Worm (Caenorhabditis elegans) whole organism, L4 larva: ENCODE measurements around the gene B0432.14.

Experiments used
- T20F7.1 ChIP-seq: fragments of 200-800 bp; sonication (Bioruptor generic); optimal IDR thresholded peaks from 2 replicates; lab custom pipeline; 2018; ENCODE audit warnings: mild to moderate bottlenecking, missing genetic modification characterization, missing compliant biosample characterization
- Y75B8A.6 ChIP-seq: fragments of 200-800 bp; sonication (Bioruptor generic); IDR thresholded peaks from 2 replicates; pipeline ENCODE4 v1.3.6; 2022; ENCODE audit warnings: missing genetic modification reagents, missing genetic modification characterization, missing compliant biosample characterization
- ceh-20 ChIP-seq: fragments of 200-800 bp; sonication (Bioruptor generic); IDR thresholded peaks from 2 replicates; pipeline ENCODE4 v1.3.6; 2022; ENCODE audit warnings: missing genetic modification reagents, missing genetic modification characterization, missing compliant biosample characterization
- ceh-32 ChIP-seq: sonication (generic microtip); optimal IDR thresholded peaks from 2 replicates; lab custom pipeline; 2016; ENCODE audit warnings: mild to moderate bottlenecking, missing genetic modification characterization, missing compliant biosample characterization; ENCODE audit not compliant: poor library complexity
- cey-2 ChIP-seq: sonication (generic microtip); optimal IDR thresholded peaks from 3 replicates; lab custom pipeline; 2017; ENCODE audit warnings: missing genetic modification characterization, mild to moderate bottlenecking, missing compliant biosample characterization, antibody characterized with exemption, borderline replicate concordance; ENCODE audit not compliant: insufficient read depth
- ctbp-1 ChIP-seq: fragments of 200-800 bp; sonication (Bioruptor generic); IDR thresholded peaks from 2 replicates; pipeline ENCODE4 v1.3.6; 2022; ENCODE audit warnings: missing genetic modification reagents, missing genetic modification characterization, missing compliant biosample characterization
- dpl-1 ChIP-seq: fragments of 150-350 bp; optimal IDR thresholded peaks from 2 replicates; lab custom pipeline; 2014; ENCODE audit warnings: missing biosample characterization, missing genetic modification reagents, missing genetic modification characterization
- duxl-1 ChIP-seq: sonication (generic microtip); optimal IDR thresholded peaks from 2 replicates; lab custom pipeline; 2016; ENCODE audit warnings: mild to moderate bottlenecking, missing genetic modification characterization, moderate library complexity, missing compliant biosample characterization; ENCODE audit not compliant: poor library complexity
- egl-27 ChIP-seq: sonication (generic microtip); optimal IDR thresholded peaks from 3 replicates; lab custom pipeline; 2017; ENCODE audit warnings: missing biosample characterization, missing genetic modification reagents, missing genetic modification characterization
- egl-43 ChIP-seq: fragments of 200-800 bp; sonication (Bioruptor generic); IDR thresholded peaks from 2 replicates; pipeline ENCODE4 v1.3.6; 2022; ENCODE audit warnings: missing genetic modification reagents, missing genetic modification characterization, missing compliant biosample characterization
- fkh-10 ChIP-seq: fragments of 150-350 bp; optimal IDR thresholded peaks from 2 replicates; lab custom pipeline; 2014; ENCODE audit warnings: missing biosample characterization, missing genetic modification reagents, missing genetic modification characterization
- fos-1 ChIP-seq: fragments of 150-350 bp; optimal IDR thresholded peaks from 2 replicates; lab custom pipeline; 2014; ENCODE audit warnings: missing biosample characterization, missing genetic modification characterization
- gei-8 ChIP-seq: fragments of 200-800 bp; sonication (Bioruptor generic); optimal IDR thresholded peaks from 2 replicates; lab custom pipeline; 2018; ENCODE audit warnings: mild to moderate bottlenecking, missing genetic modification characterization, missing compliant biosample characterization
- hif-1 ChIP-seq, 2 experiments: sonication (generic microtip); optimal IDR thresholded peaks; 2 replicates each; lab custom pipeline; 2016 to 2017; ENCODE audit warnings: missing compliant biosample characterization in 2 of 2, missing genetic modification characterization in 2 of 2, missing genetic modification reagents in 2 of 2, missing genotype in 2 of 2, mild to moderate bottlenecking in 1 of 2
- hlh-11 ChIP-seq: fragments of 200-800 bp; sonication (Bioruptor generic); optimal IDR thresholded peaks from 2 replicates; lab custom pipeline; 2018; ENCODE audit warnings: mild to moderate bottlenecking, missing genetic modification characterization, missing compliant biosample characterization
- hlh-30 ChIP-seq: sonication (generic microtip); optimal IDR thresholded peaks from 2 replicates; lab custom pipeline; 2017; ENCODE audit warnings: antibody characterized with exemption, mild to moderate bottlenecking, missing genetic modification characterization, missing compliant biosample characterization; ENCODE audit not compliant: insufficient read depth
- hmg-1.1 ChIP-seq: fragments of 200-800 bp; sonication (Bioruptor generic); IDR thresholded peaks from 2 replicates; pipeline ENCODE4 v1.3.6; 2022; ENCODE audit warnings: missing genetic modification reagents, missing genetic modification characterization, missing compliant biosample characterization
- jun-1 ChIP-seq: fragments of 150-350 bp; optimal IDR thresholded peaks from 2 replicates; lab custom pipeline; 2014; ENCODE audit warnings: missing biosample characterization, missing genetic modification reagents, missing genetic modification characterization
- lim-7 ChIP-seq: fragments of 200-800 bp; sonication (Bioruptor generic); IDR thresholded peaks from 2 replicates; pipeline ENCODE4 v1.3.6; 2022; ENCODE audit warnings: missing genetic modification characterization, missing compliant biosample characterization
- lin-13 ChIP-seq: fragments of 150-350 bp; optimal IDR thresholded peaks from 2 replicates; lab custom pipeline; 2014; ENCODE audit warnings: missing biosample characterization, missing genetic modification reagents, missing genetic modification characterization
- lin-38 ChIP-seq: fragments of 200-800 bp; sonication (Bioruptor generic); IDR thresholded peaks from 2 replicates; pipeline ENCODE4 v1.3.6; 2022; ENCODE audit warnings: missing genetic modification reagents, missing genetic modification characterization, missing compliant biosample characterization
- lin-39 ChIP-seq: fragments of 150-350 bp; optimal IDR thresholded peaks from 2 replicates; lab custom pipeline; 2014; ENCODE audit warnings: missing biosample characterization, missing genetic modification reagents, missing genetic modification characterization
- madf-5 ChIP-seq, 2 experiments: fragments of 200-800 bp; sonication (Bioruptor generic); IDR thresholded peaks; 2 replicates each; pipeline ENCODE4 v1.3.6; 2022; ENCODE audit warnings: missing compliant biosample characterization in 2 of 2, missing genetic modification characterization in 2 of 2
- mdl-1 ChIP-seq, 2 experiments: fragments of 150-350 bp in 1 of 2; sonication (generic microtip) in 1 of 2; optimal IDR thresholded peaks; 2 replicates each; lab custom pipeline; 2014 to 2017; ENCODE audit warnings: missing biosample characterization in 2 of 2, missing genetic modification characterization in 2 of 2
- mxl-3 ChIP-seq: fragments of 200-800 bp; sonication (Bioruptor generic); optimal IDR thresholded peaks from 2 replicates; lab custom pipeline; 2018; ENCODE audit warnings: mild to moderate bottlenecking, missing genetic modification characterization, missing compliant biosample characterization
- nhr-237 ChIP-seq: sonication (generic microtip); optimal IDR thresholded peaks from 2 replicates; lab custom pipeline; 2017; ENCODE audit warnings: missing biosample characterization, missing genetic modification characterization
- nhr-25 ChIP-seq: sonication (generic microtip); optimal IDR thresholded peaks from 2 replicates; lab custom pipeline; 2017; ENCODE audit warnings: missing genetic modification characterization, mild to moderate bottlenecking, missing compliant biosample characterization, antibody characterized with exemption, moderate library complexity, borderline replicate concordance; ENCODE audit not compliant: insufficient read depth
- nhr-28 ChIP-seq: fragments of 150-350 bp; optimal IDR thresholded peaks from 2 replicates; lab custom pipeline; 2014; ENCODE audit warnings: missing biosample characterization, missing genetic modification characterization
- nhr-48 ChIP-seq: sonication (generic microtip); optimal IDR thresholded peaks from 2 replicates; lab custom pipeline; 2016; ENCODE audit warnings: mild to moderate bottlenecking, missing genetic modification characterization, missing compliant biosample characterization
- nhr-77 ChIP-seq: fragments of 150-350 bp; optimal IDR thresholded peaks from 2 replicates; lab custom pipeline; 2014; ENCODE audit warnings: missing biosample characterization, missing genetic modification characterization
- pha-4 ChIP-seq, 2 experiments: fragments of 150-350 bp in 1 of 2; fragments of 200-800 bp in 1 of 2; sonication (Bioruptor generic) in 1 of 2; IDR thresholded peaks in 1 of 2; optimal IDR thresholded peaks in 1 of 2; 2 replicates each; pipeline versions ENCODE4 v1.3.6 to Lab custom; 2014 to 2022; ENCODE audit warnings: missing genetic modification characterization in 2 of 2, missing genetic modification reagents in 2 of 2, missing biosample characterization in 1 of 2, missing compliant biosample characterization in 1 of 2
- php-3 ChIP-seq: fragments of 200-800 bp; sonication (Bioruptor generic); IDR thresholded peaks from 2 replicates; pipeline ENCODE4 v1.3.6; 2022; ENCODE audit warnings: missing genetic modification reagents, missing genetic modification characterization, missing compliant biosample characterization
- rbr-2 ChIP-seq: sonication (generic microtip); optimal IDR thresholded peaks from 2 replicates; lab custom pipeline; 2016; ENCODE audit warnings: missing genotype, missing genetic modification characterization, missing compliant biosample characterization
- skn-1 ChIP-seq: fragments of 150-350 bp; optimal IDR thresholded peaks from 2 replicates; lab custom pipeline; 2014; ENCODE audit warnings: missing biosample characterization, missing genetic modification characterization
- snpc-1.2 ChIP-seq: fragments of 200-800 bp; sonication (Bioruptor generic); IDR thresholded peaks from 2 replicates; pipeline ENCODE4 v1.3.6; 2022; ENCODE audit warnings: missing genetic modification reagents, missing genetic modification characterization, missing compliant biosample characterization
- unc-62 ChIP-seq, 3 experiments: fragments of 150-350 bp in 1 of 3; sonication (generic microtip); optimal IDR thresholded peaks in 2 of 3; peaks in 1 of 3; 1 replicate in 1 of 3; 2 replicates in 2 of 3; lab custom pipeline; 2014 to 2017; ENCODE audit warnings: missing biosample characterization in 3 of 3, missing genetic modification characterization in 3 of 3, missing genetic modification reagents in 3 of 3, missing genotype in 1 of 3
- vab-7 ChIP-seq: fragments of 200-800 bp; sonication (Bioruptor generic); IDR thresholded peaks from 2 replicates; pipeline ENCODE4 v1.3.6; 2022; ENCODE audit warnings: missing genetic modification reagents, missing genetic modification characterization, missing compliant biosample characterization
- zfp-3 ChIP-seq: fragments of 200-800 bp; sonication (Bioruptor generic); conservative IDR thresholded peaks from 2 replicates; pipeline ENCODE4 v1.3.6; 2022; ENCODE audit warnings: missing genetic modification reagents, missing genetic modification characterization, missing compliant biosample characterization
- zip-11 ChIP-seq: fragments of 200-800 bp; sonication (Bioruptor generic); IDR thresholded peaks from 2 replicates; pipeline ENCODE4 v1.3.6; 2022; ENCODE audit warnings: missing genetic modification characterization, missing compliant biosample characterization
- ztf-11 ChIP-seq: fragments of 150-350 bp; optimal IDR thresholded peaks from 2 replicates; lab custom pipeline; 2014; ENCODE audit warnings: missing biosample characterization, missing genetic modification characterization

The B0432.14 gene

ce11 chrII:300977-301772 is 37.0 kb downstream of the B0432.14 start, which contains the start of gene K01A2.5:
Gene K01A2.5, plus strand, starts transcription at chrII:301273.
- peak; percentile 66 for TF ChIP-seq nhr-28 (tag; lab: Kevin White, UChicago)
- TF ChIP-seq hmg-1.1 (GFP tag; lab: Robert Waterston, UW): no peak
- no peak for TF ChIP-seq ceh-20 (GFP tag; lab: Robert Waterston, UW)
- TF ChIP-seq rbr-2 (tag; lab: Kevin White, UChicago): no peak
- TF ChIP-seq lim-7: no peak
- no peak for TF ChIP-seq zip-11 (GFP tag; lab: Robert Waterston, UW)
- TF ChIP-seq egl-27 (tag; lab: Kevin White, UChicago): no peak
- TF ChIP-seq lin-39: no peak
- TF ChIP-seq madf-5 (GFP tag; IDR thresholded peaks at IDR 0.05; lab: Robert Waterston, UW): no peak
- no peak for TF ChIP-seq php-3 (GFP tag; lab: Robert Waterston, UW)
- TF ChIP-seq vab-7 (GFP tag; lab: Robert Waterston, UW): no peak
- no peak for TF ChIP-seq ceh-32
- TF ChIP-seq hif-1 (tag; optimal IDR thresholded peaks at IDR 0.05; lab: Kevin White, UChicago): no peak
- TF ChIP-seq hlh-30 (tag; lab: Kevin White, UChicago): peak; percentile 58
- no peak for TF ChIP-seq skn-1
- TF ChIP-seq duxl-1 (tag; lab: Kevin White, UChicago): no peak
- TF ChIP-seq ctbp-1 (GFP tag; lab: Robert Waterston, UW): no peak
- TF ChIP-seq fkh-10 (GFP tag; lab: Kevin White, UChicago): no peak
- no peak for TF ChIP-seq nhr-77 (tag; lab: Kevin White, UChicago)
- TF ChIP-seq pha-4 (GFP tag; IDR thresholded peaks at IDR 0.05; lab: Robert Waterston, UW): no peak
- no peak for TF ChIP-seq pha-4 (tag; optimal IDR thresholded peaks at IDR 0.05; lab: Kevin White, UChicago)
- peak; percentile 35 for TF ChIP-seq mxl-3 (GFP tag; lab: Kevin White, UChicago)
- TF ChIP-seq lin-13: no peak
- no peak for TF ChIP-seq dpl-1 (GFP tag; lab: Kevin White, UChicago)
- TF ChIP-seq nhr-237 (tag; lab: Kevin White, UChicago): no peak
- no peak for TF ChIP-seq ztf-11
- peak; percentile 31 for TF ChIP-seq cey-2 (tag; lab: Kevin White, UChicago)
- TF ChIP-seq Y75B8A.6 (GFP tag; lab: Robert Waterston, UW): no peak
- peak in 1 of 2 experiments; percentile 96 for TF ChIP-seq unc-62 (GFP tag; optimal IDR thresholded peaks at IDR 0.05 in 1 of 2; lab: Kevin White, UChicago)
- TF ChIP-seq unc-62 (tag; optimal IDR thresholded peaks at IDR 0.05; lab: Kevin White, UChicago): no peak
- TF ChIP-seq mdl-1 (tag; optimal IDR thresholded peaks at IDR 0.05; lab: Kevin White, UChicago): peak in 1 of 2 experiments; percentile 23
- TF ChIP-seq zfp-3 (GFP tag; lab: Robert Waterston, UW): no peak
- no peak for TF ChIP-seq gei-8 (GFP tag; lab: Kevin White, UChicago)
- TF ChIP-seq T20F7.1 (GFP tag; lab: Kevin White, UChicago): no peak
- TF ChIP-seq jun-1 (tag; lab: Kevin White, UChicago): no peak
- peak; percentile 10 for TF ChIP-seq nhr-48 (tag; lab: Kevin White, UChicago)
- no peak for TF ChIP-seq egl-43 (GFP tag; lab: Robert Waterston, UW)
- peak; percentile 34 for TF ChIP-seq hlh-11 (tag; lab: Kevin White, UChicago)
- TF ChIP-seq nhr-25 (tag; lab: Kevin White, UChicago): peak; percentile 57
- TF ChIP-seq snpc-1.2: no peak
- no peak for TF ChIP-seq lin-38 (GFP tag; lab: Robert Waterston, UW)
- no peak for TF ChIP-seq fos-1 (tag; lab: Kevin White, UChicago)
